Worm (Caenorhabditis elegans): ENCODE measurements around the gene poml-1.

- TF ChIP-seq egl-5 (tag; optimal IDR thresholded peaks at IDR 0.05), result no peak
- no peak for TF ChIP-seq unc-39 (tag; optimal IDR thresholded peaks at IDR 0.05)
- no peak for TF ChIP-seq zag-1 (tag; optimal IDR thresholded peaks at IDR 0.05)
- TF ChIP-seq ZK546.5 (tag; optimal IDR thresholded peaks at IDR 0.05), result no peak
- no peak for TF ChIP-seq ztf-4 (tag; optimal IDR thresholded peaks at IDR 0.05)
- TF ChIP-seq ceh-9 (tag; optimal IDR thresholded peaks at IDR 0.05), result no peak
- no peak for TF ChIP-seq ceh-82 (tag; optimal IDR thresholded peaks at IDR 0.05)
- no peak for TF ChIP-seq nhr-12 (tag; optimal IDR thresholded peaks at IDR 0.05)
- TF ChIP-seq ztf-11 (tag; optimal IDR thresholded peaks at IDR 0.05), result no peak
- peak; percentile 5 for TF ChIP-seq ceh-28 (tag; optimal IDR thresholded peaks at IDR 0.05)
- no peak for TF ChIP-seq mml-1 (tag; optimal IDR thresholded peaks at IDR 0.05)
- TF ChIP-seq fos-1 (tag; optimal IDR thresholded peaks at IDR 0.05), result no peak
- no peak for TF ChIP-seq daf-12 (tag; optimal IDR thresholded peaks at IDR 0.05)
Observed at ce11 chrX:13745558-13745957, 22.8 kb upstream of the poml-1 start.

Data from whole organism, L3 larva.